Fruit fly (Drosophila melanogaster): ENCODE data around the gene inaF-B.

DNA sequence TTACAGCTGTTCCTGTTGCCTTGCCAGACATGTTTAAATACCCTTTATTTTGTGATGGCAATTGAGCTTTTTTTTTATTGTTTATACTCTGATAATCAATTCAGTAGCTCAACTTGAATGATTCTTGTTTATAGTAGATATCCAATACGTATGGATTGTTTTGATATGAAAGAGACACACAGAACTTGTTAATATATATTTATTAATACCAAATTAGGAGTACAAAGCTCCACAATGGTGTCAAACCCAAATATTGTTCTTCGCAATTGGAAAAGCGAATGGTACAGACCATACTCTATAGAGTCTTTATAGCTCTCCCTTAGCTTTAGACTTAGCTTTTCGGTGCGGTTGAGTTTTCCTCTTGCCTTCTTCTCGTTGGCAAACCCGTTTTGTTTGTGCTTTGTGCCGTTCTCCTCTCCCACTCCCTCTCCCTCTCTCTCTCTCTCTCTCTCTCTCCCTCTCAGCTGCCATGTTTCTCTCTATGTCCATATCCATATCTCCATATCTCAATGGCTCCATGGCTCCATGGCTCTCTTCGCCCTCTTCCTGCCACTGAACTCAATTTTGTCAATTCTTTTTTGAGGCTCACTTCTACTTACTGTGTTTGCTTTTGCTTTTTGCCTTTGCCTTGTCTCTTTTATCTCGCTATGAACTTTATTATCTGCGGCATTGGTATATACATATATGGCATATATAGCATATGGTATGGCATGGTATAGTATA, 46.5 kb downstream of the inaF-B start:
- TF ChIP-seq insv (optimal IDR thresholded peaks at IDR 0.05) (no peak), h (optimal IDR thresholded peaks at IDR 0.05) (no peak), ttk (optimal IDR thresholded peaks at IDR 0.05) (no peak), psq (optimal IDR thresholded peaks at IDR 0.05) (no peak), Myc (optimal IDR thresholded peaks at IDR 0.05) (no peak)

Measured in Kc167 (cell line).